Fruit fly (Drosophila melanogaster) S2 (cell line): ENCODE measurements around the gene capu.

Experiments
- CG8478 ChIP-seq: fragments of >200 bp; optimal IDR thresholded peaks from 2 replicates; lab custom pipeline; 2018
- CTCF ChIP-seq, 2 experiments: fragments of >200 bp; optimal IDR thresholded peaks; 2 replicates each; lab custom pipeline; 2018

DNA sequence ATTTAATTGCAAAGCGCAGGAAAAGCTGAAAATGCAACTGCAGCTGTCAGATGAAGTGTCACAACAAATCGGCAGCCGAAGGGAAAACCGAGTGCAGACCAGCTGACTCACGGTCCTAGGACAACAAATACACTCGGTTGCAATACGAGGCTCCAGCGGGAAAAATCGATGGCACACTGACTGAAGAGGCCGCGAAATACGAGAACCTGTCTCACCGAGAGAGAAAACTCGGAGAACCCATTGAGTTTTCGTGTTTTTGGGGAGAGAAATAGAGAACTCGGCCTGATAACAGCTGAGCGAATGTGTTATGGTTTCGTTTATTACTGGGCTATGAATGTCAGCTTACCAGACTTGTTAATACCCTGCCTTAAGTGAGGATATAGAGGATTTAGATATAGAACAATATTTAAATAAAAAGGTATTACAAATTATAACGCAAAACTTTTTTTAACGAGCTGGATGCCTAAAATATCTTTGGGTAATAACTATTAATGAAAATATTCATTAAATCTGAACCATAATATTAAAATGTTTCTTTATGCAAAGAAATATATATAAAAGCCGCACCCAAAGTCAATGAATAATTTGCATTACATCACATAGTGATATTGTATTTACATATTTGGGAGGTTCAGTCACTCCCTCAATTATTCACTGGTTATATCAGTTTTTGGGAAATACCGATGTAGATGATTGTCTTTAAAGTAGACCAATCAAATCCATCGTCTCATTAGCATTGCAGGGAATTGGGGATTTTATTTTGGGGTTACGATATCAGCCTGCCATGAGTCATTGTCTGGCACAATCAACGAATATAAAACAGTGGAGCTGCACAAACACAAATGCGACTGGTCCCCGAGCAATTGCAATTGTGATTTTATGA lies 6.5 kb downstream of the capu start:
- TF ChIP-seq CG8478 (lab: Kevin White, UChicago) = no peak
- TF ChIP-seq CTCF (optimal IDR thresholded peaks at IDR 0.05; lab: Kevin White, UChicago) = no peak
